Fruit fly (Drosophila melanogaster) whole organism, embryonic: ENCODE results near the gene orb.

ENCODE experiments used
- B-H2 ChIP-seq: fragments of 200-800 bp; sonication (Bioruptor generic); optimal IDR thresholded peaks from 2 replicates; lab custom pipeline; 2018; ENCODE audit warnings: missing biosample characterization, mild to moderate bottlenecking, missing genetic modification characterization
- BtbVII ChIP-seq: fragments of 200-800 bp; sonication (Bioruptor generic); optimal IDR thresholded peaks from 3 replicates; lab custom pipeline; 2017; ENCODE audit warnings: missing biosample characterization, mild to moderate bottlenecking, missing genetic modification characterization
- CG10543 ChIP-seq: fragments of 200-800 bp; sonication (Bioruptor generic); optimal IDR thresholded peaks from 3 replicates; lab custom pipeline; 2017; ENCODE audit warnings: missing biosample characterization, mild to moderate bottlenecking, missing genetic modification characterization, moderate library complexity
- CG11560 ChIP-seq: fragments of 200-800 bp; sonication (Bioruptor generic); IDR thresholded peaks from 3 replicates; pipeline ENCODE4 v1.3.6; 2022; ENCODE audit warnings: missing biosample characterization, missing genetic modification characterization
- CG11696 ChIP-seq: fragments of 200-800 bp; sonication (Bioruptor generic); IDR thresholded peaks from 2 replicates; pipeline ENCODE4 v1.3.6; 2022; ENCODE audit warnings: missing biosample characterization, missing genetic modification characterization
- CG12104 ChIP-seq: fragments of 200-800 bp; sonication (Bioruptor generic); optimal IDR thresholded peaks from 3 replicates; lab custom pipeline; 2016; ENCODE audit warnings: missing biosample characterization, missing genetic modification characterization
- CG12219 ChIP-seq: fragments of 200-800 bp; sonication (Bioruptor generic); optimal IDR thresholded peaks from 3 replicates; lab custom pipeline; 2018; ENCODE audit warnings: missing biosample characterization, mild to moderate bottlenecking, missing genetic modification characterization
- CG12299 ChIP-seq: fragments of 200-800 bp; sonication (Bioruptor generic); optimal IDR thresholded peaks from 2 replicates; lab custom pipeline; 2018; ENCODE audit warnings: missing biosample characterization, mild to moderate bottlenecking, missing genetic modification characterization
- CG1233 ChIP-seq: fragments of 200-800 bp; sonication (Bioruptor generic); optimal IDR thresholded peaks from 4 replicates; lab custom pipeline; 2018; ENCODE audit warnings: missing biosample characterization, mild to moderate bottlenecking, missing genetic modification characterization
- CG13296 ChIP-seq: fragments of 200-800 bp; sonication (Bioruptor generic); optimal IDR thresholded peaks from 3 replicates; lab custom pipeline; 2018; ENCODE audit warnings: missing biosample characterization, mild to moderate bottlenecking, missing genetic modification characterization
- CG17385 ChIP-seq: fragments of 200-800 bp; sonication (Bioruptor generic); optimal IDR thresholded peaks from 3 replicates; lab custom pipeline; 2018; ENCODE audit warnings: missing biosample characterization, mild to moderate bottlenecking, missing genetic modification characterization
- CG31365 ChIP-seq: fragments of 200-800 bp; sonication (Bioruptor generic); optimal IDR thresholded peaks from 2 replicates; lab custom pipeline; 2018; ENCODE audit warnings: missing biosample characterization, mild to moderate bottlenecking, missing genetic modification characterization
- CG34376 ChIP-seq: fragments of 200-800 bp; sonication (Bioruptor generic); optimal IDR thresholded peaks from 2 replicates; lab custom pipeline; 2018; ENCODE audit warnings: missing biosample characterization, mild to moderate bottlenecking, missing genetic modification characterization
- CG4328 ChIP-seq: fragments of 200-800 bp; sonication (Bioruptor generic); optimal IDR thresholded peaks from 3 replicates; lab custom pipeline; 2017; ENCODE audit warnings: missing biosample characterization, missing genetic modification reagents, missing genetic modification characterization
- CG4854 ChIP-seq: fragments of 200-800 bp; sonication (Bioruptor generic); optimal IDR thresholded peaks from 2 replicates; lab custom pipeline; 2016; ENCODE audit warnings: missing biosample characterization, missing genetic modification characterization, inconsistent platforms
- CG6254 ChIP-seq: fragments of 200-800 bp; sonication (Bioruptor generic); optimal IDR thresholded peaks from 3 replicates; lab custom pipeline; 2017; ENCODE audit warnings: mild to moderate bottlenecking, missing biosample characterization, missing genetic modification reagents, missing genetic modification characterization
- CG6272 ChIP-seq: fragments of 200-800 bp; sonication (Bioruptor generic); IDR thresholded peaks from 2 replicates; pipeline ENCODE4 v1.3.6; 2022; ENCODE audit warnings: missing biosample characterization, missing genetic modification characterization
- CG6689 ChIP-seq: fragments of 200-800 bp; sonication (Bioruptor generic); IDR thresholded peaks from 2 replicates; pipeline ENCODE4 v1.3.6; 2022; ENCODE audit warnings: missing biosample characterization, missing genetic modification characterization
- CG7987 ChIP-seq: fragments of 200-800 bp; sonication (Bioruptor generic); optimal IDR thresholded peaks from 2 replicates; lab custom pipeline; 2018; ENCODE audit warnings: missing biosample characterization, mild to moderate bottlenecking, missing genetic modification characterization, moderate library complexity
- CG8359 ChIP-seq: fragments of 200-800 bp; sonication (Bioruptor generic); optimal IDR thresholded peaks from 2 replicates; lab custom pipeline; 2017; ENCODE audit warnings: missing biosample characterization, mild to moderate bottlenecking, missing genetic modification characterization, borderline replicate concordance
- CrebB ChIP-seq: fragments of 200-800 bp; sonication (Bioruptor generic); optimal IDR thresholded peaks from 3 replicates; lab custom pipeline; 2018; ENCODE audit warnings: missing biosample characterization, mild to moderate bottlenecking, missing genetic modification characterization
- Deaf1 ChIP-seq: fragments of 200-800 bp; optimal IDR thresholded peaks from 3 replicates; lab custom pipeline; 2019; ENCODE audit warnings: missing biosample characterization, mild to moderate bottlenecking, missing genetic modification characterization, moderate library complexity
- Drgx ChIP-seq: fragments of 200-800 bp; sonication (Bioruptor generic); IDR thresholded peaks from 2 replicates; pipeline ENCODE4 v1.3.6; 2022; ENCODE audit warnings: missing biosample characterization, missing genetic modification characterization
- HLH4C ChIP-seq: fragments of 200-800 bp; sonication (Bioruptor generic); IDR thresholded peaks from 3 replicates; pipeline ENCODE4 v1.3.6; 2022; ENCODE audit warnings: missing biosample characterization, missing genetic modification characterization; ENCODE audit not compliant: partially characterized antibody
- Hmr ChIP-seq: fragments of 200-800 bp; sonication (Bioruptor generic); optimal IDR thresholded peaks from 3 replicates; lab custom pipeline; 2017; ENCODE audit warnings: mild to moderate bottlenecking, missing biosample characterization, missing genetic modification reagents, missing genetic modification characterization
- MTF-1 ChIP-seq: fragments of 200-800 bp; sonication (Bioruptor generic); optimal IDR thresholded peaks from 2 replicates; lab custom pipeline; 2018; ENCODE audit warnings: missing biosample characterization, mild to moderate bottlenecking, missing genetic modification characterization, borderline replicate concordance
- Meics ChIP-seq: fragments of 200-800 bp; sonication (Bioruptor generic); optimal IDR thresholded peaks from 2 replicates; lab custom pipeline; 2017; ENCODE audit warnings: missing biosample characterization, mild to moderate bottlenecking, missing genetic modification characterization
- NC2α ChIP-seq: fragments of 200-800 bp; sonication (Bioruptor generic); optimal IDR thresholded peaks from 2 replicates; lab custom pipeline; 2016; ENCODE audit warnings: missing biosample characterization, missing genetic modification characterization
- NFAT ChIP-seq: fragments of 200-800 bp; sonication (Bioruptor generic); IDR thresholded peaks from 2 replicates; pipeline ENCODE4 v1.3.6; 2022; ENCODE audit warnings: missing biosample characterization, missing genetic modification characterization
- NK7.1 ChIP-seq: fragments of 200-800 bp; sonication (Bioruptor generic); optimal IDR thresholded peaks from 3 replicates; lab custom pipeline; 2016; ENCODE audit warnings: missing biosample characterization, missing genetic modification characterization
- Nf-YC ChIP-seq: fragments of 200-800 bp; optimal IDR thresholded peaks from 3 replicates; lab custom pipeline; 2019; ENCODE audit warnings: missing biosample characterization, mild to moderate bottlenecking, missing genetic modification characterization, moderate library complexity
- NfI ChIP-seq: fragments of 200-800 bp; sonication (Bioruptor generic); optimal IDR thresholded peaks from 3 replicates; lab custom pipeline; 2018; ENCODE audit warnings: missing biosample characterization, mild to moderate bottlenecking, missing genetic modification characterization, moderate library complexity
- PHDP ChIP-seq: fragments of 200-800 bp; sonication (Bioruptor generic); optimal IDR thresholded peaks from 3 replicates; lab custom pipeline; 2018; ENCODE audit warnings: missing biosample characterization, mild to moderate bottlenecking, missing genetic modification characterization, moderate library complexity
- Rx ChIP-seq: fragments of 200-800 bp; sonication (Bioruptor generic); IDR thresholded peaks from 2 replicates; pipeline ENCODE4 v1.3.6; 2022; ENCODE audit warnings: missing biosample characterization, missing genetic modification characterization
- bowl ChIP-seq: fragments of 200-800 bp; sonication (Bioruptor generic); IDR thresholded peaks from 2 replicates; pipeline ENCODE4 v1.3.6; 2022; ENCODE audit warnings: missing biosample characterization, missing genetic modification characterization
- bsh ChIP-seq, 2 experiments: fragments of 200-800 bp; sonication (Bioruptor generic); optimal IDR thresholded peaks; 2 replicates each; lab custom pipeline; 2017 to 2018; ENCODE audit warnings: mild to moderate bottlenecking in 2 of 2, missing biosample characterization in 2 of 2, missing genetic modification characterization in 2 of 2, moderate library complexity in 1 of 2
- dimm ChIP-seq: fragments of 200-800 bp; sonication (Bioruptor generic); IDR thresholded peaks from 2 replicates; pipeline ENCODE4 v1.3.6; 2022; ENCODE audit warnings: missing biosample characterization, missing genetic modification characterization
- ewg ChIP-seq: fragments of 200-800 bp; sonication (Bioruptor generic); optimal IDR thresholded peaks from 3 replicates; lab custom pipeline; 2017; ENCODE audit warnings: mild to moderate bottlenecking, missing biosample characterization, missing genetic modification reagents, missing genetic modification characterization
- gce ChIP-seq: fragments of 200-800 bp; sonication (Bioruptor generic); IDR thresholded peaks from 3 replicates; pipeline ENCODE4 v1.3.6; 2022; ENCODE audit warnings: missing biosample characterization, missing genetic modification characterization
- gcm ChIP-seq: fragments of 200-800 bp; sonication (Bioruptor generic); optimal IDR thresholded peaks from 2 replicates; lab custom pipeline; 2019; ENCODE audit warnings: missing biosample characterization, mild to moderate bottlenecking, missing genetic modification characterization, moderate library complexity
- gro ChIP-seq: fragments of 200-800 bp; sonication (Bioruptor generic); optimal IDR thresholded peaks from 2 replicates; lab custom pipeline; 2016; ENCODE audit warnings: missing biosample characterization, missing genetic modification characterization
- kni ChIP-seq: fragments of 200-800 bp; sonication (Bioruptor generic); optimal IDR thresholded peaks from 3 replicates; lab custom pipeline; 2017; ENCODE audit warnings: mild to moderate bottlenecking, missing biosample characterization, missing genetic modification reagents, missing genetic modification characterization
- lilli ChIP-seq: fragments of 200-800 bp; sonication (Bioruptor generic); optimal IDR thresholded peaks from 3 replicates; lab custom pipeline; 2016; ENCODE audit warnings: missing biosample characterization, missing genetic modification characterization
- mirr ChIP-seq: fragments of 200-800 bp; sonication (Bioruptor generic); optimal IDR thresholded peaks from 3 replicates; lab custom pipeline; 2018; ENCODE audit warnings: missing biosample characterization, mild to moderate bottlenecking, missing genetic modification characterization
- nerfin-1 ChIP-seq: fragments of 200-800 bp; sonication (Bioruptor generic); optimal IDR thresholded peaks from 3 replicates; lab custom pipeline; 2019; ENCODE audit warnings: missing biosample characterization, mild to moderate bottlenecking, missing genetic modification characterization, moderate library complexity
- odd ChIP-seq: fragments of 200-800 bp; sonication (Bioruptor generic); optimal IDR thresholded peaks from 2 replicates; lab custom pipeline; 2017; ENCODE audit warnings: missing biosample characterization, mild to moderate bottlenecking, missing genetic modification characterization
- onecut ChIP-seq: fragments of 200-800 bp; sonication (Bioruptor generic); IDR thresholded peaks from 2 replicates; pipeline ENCODE4 v1.3.6; 2022; ENCODE audit warnings: missing biosample characterization, missing genetic modification characterization
- pfk ChIP-seq: fragments of 200-800 bp; sonication (Bioruptor generic); optimal IDR thresholded peaks from 2 replicates; lab custom pipeline; 2018; ENCODE audit warnings: missing biosample characterization, mild to moderate bottlenecking, missing genetic modification characterization, moderate library complexity
- sisA ChIP-seq: fragments of 200-800 bp; sonication (Bioruptor generic); IDR thresholded peaks from 2 replicates; pipeline ENCODE4 v1.3.6; 2022; ENCODE audit warnings: missing biosample characterization, missing genetic modification characterization
- zf30C ChIP-seq: fragments of 200-800 bp; sonication (Bioruptor generic); optimal IDR thresholded peaks from 3 replicates; lab custom pipeline; 2018; ENCODE audit warnings: missing biosample characterization, mild to moderate bottlenecking, missing genetic modification characterization

The orb gene

DNA sequence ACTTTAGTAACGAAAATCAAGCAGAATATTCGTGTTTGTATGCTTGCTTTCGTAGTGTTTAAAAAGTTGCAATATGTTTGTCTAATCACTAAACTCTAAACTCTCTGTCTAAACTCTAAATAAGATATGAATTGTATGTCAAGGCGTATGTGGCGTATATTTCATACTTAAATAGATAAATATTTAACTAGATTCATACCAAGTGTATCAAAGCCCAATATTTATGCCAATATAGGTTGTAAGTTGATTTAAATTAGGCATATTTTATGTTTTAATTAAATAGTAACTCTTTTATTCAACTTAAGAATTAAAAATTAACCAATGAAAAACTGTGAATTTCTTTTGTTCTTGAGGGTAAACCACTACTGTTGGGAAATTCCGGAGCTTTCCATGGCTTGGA is 7.3 kb upstream of the orb start, which contains the start of gene wam:
Gene wam (minus strand): TSS at position 101 of the 400 bp plus-strand sequence.
- TF ChIP-seq bowl = no peak
- no peak for TF ChIP-seq CG12104
- TF ChIP-seq lilli = no peak
- no peak for TF ChIP-seq onecut (GFP tag; lab: Robert Waterston, UW)
- no peak for TF ChIP-seq sisA (GFP tag; lab: Robert Waterston, UW)
- TF ChIP-seq Deaf1 (tag; lab: Kevin White, UChicago) = no peak
- no peak for TF ChIP-seq odd (GFP tag; lab: Kevin White, UChicago)
- no peak for TF ChIP-seq CG6254 (GFP tag; lab: Kevin White, UChicago)
- no peak for TF ChIP-seq HLH4C
- no peak for TF ChIP-seq CG7987
- no peak for TF ChIP-seq NFAT (GFP tag; lab: Robert Waterston, UW)
- TF ChIP-seq CG4854 (GFP tag; lab: Kevin White, UChicago) = no peak
- TF ChIP-seq gcm (GFP tag; lab: Kevin White, UChicago) = no peak
- no peak for TF ChIP-seq NC2α (GFP tag; lab: Kevin White, UChicago)
- TF ChIP-seq, all 482 proteins: peak for 0

DNA sequence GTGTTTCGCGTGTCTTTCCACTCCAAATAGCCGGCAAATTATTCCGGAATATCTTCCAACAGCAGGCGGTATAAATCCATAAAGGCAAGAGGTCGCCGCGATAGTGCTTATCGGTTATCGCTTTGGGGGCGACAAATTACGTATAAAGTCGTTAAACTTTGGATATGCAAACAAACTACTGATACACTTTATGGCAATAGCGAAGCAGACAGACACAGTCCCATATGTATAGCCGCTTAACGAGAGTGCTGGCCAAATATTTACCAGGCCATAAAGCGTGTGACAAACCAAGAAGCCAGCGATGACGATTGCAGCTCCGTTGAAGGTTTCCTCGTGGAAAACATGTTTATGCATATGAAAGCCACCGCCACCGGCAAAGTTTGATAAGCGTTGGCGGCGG is 3.6 kb upstream of the orb start:
- TF ChIP-seq NK7.1 (GFP tag; lab: Kevin White, UChicago) = no peak
- peak; percentile 45 for TF ChIP-seq CG12299
- TF ChIP-seq CG11696 = no peak
- peak; percentile 26 for TF ChIP-seq nerfin-1 (tag; lab: Kevin White, UChicago)
- TF ChIP-seq CG6689 (GFP tag; lab: Robert Waterston, UW) = no peak
- peak; percentile 75 for TF ChIP-seq BtbVII
- TF ChIP-seq gce (GFP tag; lab: Robert Waterston, UW) = 0 out of 3 replicates have a peak, but pooled peaks have one; percentile 37
- peak; percentile 10 for TF ChIP-seq CG4328
- peak; percentile 60 for TF ChIP-seq CG1233 (GFP tag; lab: Kevin White, UChicago)
- TF ChIP-seq pfk (GFP tag; lab: Kevin White, UChicago) = peak; percentile 29
- TF ChIP-seq CG10543 (GFP tag; lab: Kevin White, UChicago) = peak; percentile 79
- peak; percentile 36 for TF ChIP-seq B-H2
- TF ChIP-seq MTF-1 (GFP tag; lab: Kevin White, UChicago) = peak; percentile 66
- no peak for TF ChIP-seq Drgx (GFP tag; lab: Robert Waterston, UW)
- TF ChIP-seq Rx (GFP tag; lab: Robert Waterston, UW) = no peak
- peak; percentile 63 for TF ChIP-seq PHDP (tag; lab: Kevin White, UChicago)
- TF ChIP-seq CG13296 (GFP tag; lab: Kevin White, UChicago) = peak; percentile 80
- TF ChIP-seq kni (GFP tag; lab: Kevin White, UChicago) = no peak
- TF ChIP-seq dimm (GFP tag; lab: Robert Waterston, UW) = no peak
- peak; percentile 4 for TF ChIP-seq gro (GFP tag; lab: Kevin White, UChicago)
- TF ChIP-seq CG8359 (GFP tag; lab: Kevin White, UChicago) = peak; percentile 3
- peak; percentile 32 for TF ChIP-seq CG31365 (tag; lab: Kevin White, UChicago)
- TF ChIP-seq CG11560 = no peak
- TF ChIP-seq Nf-YC = peak; percentile 31
- peak; percentile 45 for TF ChIP-seq CG17385 (GFP tag; lab: Kevin White, UChicago)
- peak; percentile 27 for TF ChIP-seq NfI (GFP tag; lab: Kevin White, UChicago)
- peak in 1 of 2 experiments; percentile 8 for TF ChIP-seq bsh (GFP tag; optimal IDR thresholded peaks at IDR 0.05; lab: Kevin White, UChicago)
- TF ChIP-seq Hmr (GFP tag; lab: Kevin White, UChicago) = peak; percentile 50
- peak; percentile 74 for TF ChIP-seq odd (GFP tag; lab: Kevin White, UChicago)
- TF ChIP-seq zf30C (GFP tag; lab: Kevin White, UChicago) = no peak
- TF ChIP-seq mirr (GFP tag; lab: Kevin White, UChicago) = peak; percentile 84
- no peak for TF ChIP-seq ewg (GFP tag; lab: Kevin White, UChicago)
- peak; percentile 40 for TF ChIP-seq Meics (GFP tag; lab: Kevin White, UChicago)
- TF ChIP-seq CG12219 (GFP tag; lab: Kevin White, UChicago) = peak; percentile 18
- no peak for TF ChIP-seq CG6272 (GFP tag; lab: Robert Waterston, UW)
- TF ChIP-seq CrebB (tag; lab: Kevin White, UChicago) = peak; percentile 66
- peak; percentile 64 for TF ChIP-seq CG34376 (GFP tag; lab: Kevin White, UChicago)
